Worm (Caenorhabditis elegans): Measurements from ENCODE around the gene sru-37.

ce11 chrV:9796562-9796961 is 8.7 kb upstream of the sru-37 start, which contains the start of gene F46B6.9:
- TF ChIP-seq ceh-18 (tag; optimal IDR thresholded peaks at IDR 0.05) (no peak), fkh-10 (GFP tag; optimal IDR thresholded peaks at IDR 0.05) (no peak), C08G9.2 (tag; optimal IDR thresholded peaks at IDR 0.05) (no peak), pha-4 (tag; optimal IDR thresholded peaks at IDR 0.05) (no peak), nfya-1 (tag; optimal IDR thresholded peaks at IDR 0.05) (no peak)
